Fruit fly (Drosophila melanogaster) whole organism: ENCODE measurements around the gene eIF3f1.

Experiments
- CG8478 ChIP-seq: fragments of >200 bp; optimal IDR thresholded peaks from 2 replicates; lab custom pipeline; 2018; ENCODE audit warnings: inconsistent platforms
- Dll ChIP-seq: fragments of >200 bp; optimal IDR thresholded peaks from 2 replicates; lab custom pipeline; 2017
- EcR ChIP-seq, 2 experiments: fragments of >200 bp; optimal IDR thresholded peaks; 2 replicates each; lab custom pipeline; 2017; ENCODE audit warnings: missing biosample characterization in 2 of 2, missing genetic modification characterization in 2 of 2, missing genetic modification reagents in 2 of 2
- pan ChIP-seq: fragments of >200 bp; optimal IDR thresholded peaks from 2 replicates; lab custom pipeline; 2017
- psq ChIP-seq: fragments of >200 bp; optimal IDR thresholded peaks from 2 replicates; lab custom pipeline; 2017
- usp ChIP-seq: fragments of >200 bp; optimal IDR thresholded peaks from 2 replicates; lab custom pipeline; 2017; ENCODE audit warnings: missing biosample characterization, missing genetic modification characterization, mixed read lengths

The eIF3f1 gene

dm6 chr3R:4738494-4739191, 24.7 kb upstream of the eIF3f1 start:
- no peak for TF ChIP-seq EcR (GFP tag; optimal IDR thresholded peaks at IDR 0.05; lab: Kevin White, UChicago)
- peak; percentile 25 for TF ChIP-seq pan (lab: Kevin White, UChicago)

DNA sequence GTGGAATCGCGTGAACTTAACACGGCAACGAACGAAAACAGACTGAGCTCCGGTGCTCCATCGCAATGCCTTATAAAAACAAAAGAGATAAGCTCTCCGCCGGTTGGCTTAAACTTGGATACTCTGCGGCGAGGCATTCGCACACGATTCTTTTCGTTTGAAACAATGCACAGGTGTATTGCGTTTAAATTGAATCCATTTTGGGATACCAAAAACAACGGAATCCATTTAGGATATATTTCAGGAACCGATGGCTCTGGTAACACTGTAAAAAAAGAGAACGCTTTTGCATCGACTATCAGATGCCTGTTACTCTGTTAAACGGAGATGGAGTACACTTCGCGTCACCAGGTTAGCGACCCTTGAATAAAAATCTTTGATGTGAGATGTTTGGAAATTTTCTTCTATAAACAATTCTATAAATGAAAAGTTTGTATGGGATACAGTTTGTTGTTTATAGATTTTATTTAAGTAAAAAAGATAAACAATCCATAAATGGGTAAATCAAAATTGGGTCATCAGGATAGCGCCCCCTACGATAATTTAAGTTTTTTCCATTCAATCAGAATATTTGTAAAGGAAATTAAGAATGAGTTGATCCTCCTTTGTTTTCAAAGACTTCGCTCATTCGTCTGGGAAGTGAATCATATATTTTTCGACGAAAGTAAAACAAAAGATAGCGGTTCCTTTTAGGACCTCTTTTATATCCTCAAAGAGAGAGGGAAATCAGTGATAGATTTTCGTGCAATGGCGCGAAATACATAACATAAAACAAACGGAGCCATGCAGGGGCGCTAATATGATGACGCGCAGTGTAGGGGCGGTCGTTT, 18.1 kb upstream of the eIF3f1 start, which contains the start of gene Nep2:
Nep2 (minus strand) TSS at position 51 of the 830 bp plus-strand sequence.
- TF ChIP-seq Dll (no peak), usp (GFP tag; lab: Kevin White, UChicago) (no peak), psq (lab: Kevin White, UChicago) (no peak), CG8478 (lab: Kevin White, UChicago) (no peak), EcR (GFP tag; optimal IDR thresholded peaks at IDR 0.05; lab: Kevin White, UChicago) (no peak), pan (lab: Kevin White, UChicago) (no peak)

DNA sequence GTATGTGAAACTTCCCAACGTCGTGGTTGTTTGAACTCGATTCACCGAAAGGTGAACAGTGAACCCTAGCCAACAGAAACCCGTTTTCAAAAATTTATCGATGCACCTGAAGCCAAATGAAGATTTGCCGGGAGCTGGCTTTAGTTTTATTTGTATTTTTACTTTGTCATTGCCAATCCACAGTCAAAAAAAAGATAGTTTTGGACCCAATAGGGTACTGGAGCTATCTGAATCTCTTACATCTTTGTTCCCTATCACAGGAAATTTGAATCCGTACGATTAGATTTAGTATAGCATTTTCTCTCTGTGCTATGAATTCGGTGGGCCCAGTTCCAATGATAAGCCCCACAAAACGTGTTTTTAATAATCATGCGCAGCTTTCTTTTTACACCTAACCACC, 17.0 kb upstream of the eIF3f1 start:
- TF ChIP-seq psq (lab: Kevin White, UChicago) (no peak), EcR (GFP tag; optimal IDR thresholded peaks at IDR 0.05; lab: Kevin White, UChicago) (no peak), Dll (no peak), CG8478 (lab: Kevin White, UChicago) (no peak), pan (lab: Kevin White, UChicago) (no peak), usp (GFP tag; lab: Kevin White, UChicago) (no peak)

- TF ChIP-seq psq (lab: Kevin White, UChicago), result no peak
- no peak for TF ChIP-seq CG8478 (lab: Kevin White, UChicago)
- TF ChIP-seq usp (GFP tag; lab: Kevin White, UChicago), result no peak
- TF ChIP-seq EcR (GFP tag; optimal IDR thresholded peaks at IDR 0.05; lab: Kevin White, UChicago), result no peak
- TF ChIP-seq pan (lab: Kevin White, UChicago), result no peak
- no peak for TF ChIP-seq Dll
Measured at dm6 chr3R:4728448-4728847, 14.5 kb upstream of the eIF3f1 start.

DNA sequence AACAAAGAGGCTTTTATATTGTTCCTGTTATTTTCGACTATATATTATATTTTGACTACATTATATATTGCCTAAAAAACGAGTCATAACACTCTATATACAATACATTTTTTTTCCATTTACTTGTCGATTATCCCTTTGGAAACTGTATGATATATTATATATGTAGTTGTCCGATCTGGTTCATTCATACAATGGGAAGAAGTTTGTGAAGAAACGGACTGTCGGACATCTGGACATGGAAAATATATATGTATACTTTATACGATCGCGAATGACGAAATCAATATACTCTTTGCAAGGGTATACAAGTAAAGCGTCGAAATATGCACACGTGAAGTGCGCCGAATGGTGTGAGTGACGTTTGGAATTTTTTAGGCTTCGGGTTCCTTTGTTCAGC, 12.8 kb upstream of the eIF3f1 start:
- no peak for TF ChIP-seq psq (lab: Kevin White, UChicago)
- no peak for TF ChIP-seq pan (lab: Kevin White, UChicago)
- TF ChIP-seq usp (GFP tag; lab: Kevin White, UChicago), result no peak
- TF ChIP-seq Dll, result no peak
- no peak for TF ChIP-seq CG8478 (lab: Kevin White, UChicago)
- no peak for TF ChIP-seq EcR (GFP tag; optimal IDR thresholded peaks at IDR 0.05; lab: Kevin White, UChicago)

dm6 chr3R:4726294-4726693, 12.3 kb upstream of the eIF3f1 start:
- TF ChIP-seq CG8478 (lab: Kevin White, UChicago), result no peak
- TF ChIP-seq usp (GFP tag; lab: Kevin White, UChicago), result no peak
- no peak for TF ChIP-seq psq (lab: Kevin White, UChicago)
- no peak for TF ChIP-seq EcR (GFP tag; optimal IDR thresholded peaks at IDR 0.05; lab: Kevin White, UChicago)
- no peak for TF ChIP-seq pan (lab: Kevin White, UChicago)
- TF ChIP-seq Dll, result no peak

- TF ChIP-seq EcR (GFP tag; optimal IDR thresholded peaks at IDR 0.05; lab: Kevin White, UChicago), result peak in 1 of 2 experiments; percentile 62
- TF ChIP-seq usp (GFP tag; lab: Kevin White, UChicago), result no peak
Measured at dm6 chr3R:4725349-4725748, 11.4 kb upstream of the eIF3f1 start.

DNA sequence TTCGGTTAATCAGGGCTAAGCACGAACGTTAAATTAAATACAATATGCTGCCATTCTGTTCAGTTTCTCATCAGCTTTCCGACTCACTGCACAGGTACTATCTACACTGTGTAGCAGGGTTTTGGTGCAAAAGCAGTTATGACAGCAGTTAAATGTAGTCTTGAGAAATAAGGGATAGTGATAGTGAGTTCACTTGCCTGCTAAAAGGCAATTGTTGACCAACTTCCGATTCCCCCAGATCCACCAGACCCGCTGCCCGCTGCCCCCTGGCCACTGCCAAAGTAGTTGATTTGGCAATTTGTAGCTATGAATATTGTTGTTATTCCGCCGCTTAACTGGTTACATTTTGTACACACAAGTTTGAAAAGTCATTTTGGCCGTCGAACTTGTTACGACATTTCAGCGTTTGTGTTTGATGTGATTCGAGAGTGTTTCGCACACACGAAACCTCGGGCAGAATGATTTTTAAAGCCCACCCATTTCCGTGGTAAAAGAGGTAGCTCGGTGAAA, 10.4 kb upstream of the eIF3f1 start:
- no peak for TF ChIP-seq CG8478 (lab: Kevin White, UChicago)
- TF ChIP-seq Dll, result no peak
- no peak for TF ChIP-seq EcR (GFP tag; optimal IDR thresholded peaks at IDR 0.05; lab: Kevin White, UChicago)
- no peak for TF ChIP-seq psq (lab: Kevin White, UChicago)
- no peak for TF ChIP-seq usp (GFP tag; lab: Kevin White, UChicago)

dm6 chr3R:4717586-4717985, 3.6 kb upstream of the eIF3f1 start:
- TF ChIP-seq EcR (GFP tag; optimal IDR thresholded peaks at IDR 0.05; lab: Kevin White, UChicago), result no peak
- TF ChIP-seq pan (lab: Kevin White, UChicago), result no peak
- no peak for TF ChIP-seq usp (GFP tag; lab: Kevin White, UChicago)
- TF ChIP-seq Dll, result no peak
- TF ChIP-seq CG8478 (lab: Kevin White, UChicago), result no peak
- TF ChIP-seq psq (lab: Kevin White, UChicago), result no peak

DNA sequence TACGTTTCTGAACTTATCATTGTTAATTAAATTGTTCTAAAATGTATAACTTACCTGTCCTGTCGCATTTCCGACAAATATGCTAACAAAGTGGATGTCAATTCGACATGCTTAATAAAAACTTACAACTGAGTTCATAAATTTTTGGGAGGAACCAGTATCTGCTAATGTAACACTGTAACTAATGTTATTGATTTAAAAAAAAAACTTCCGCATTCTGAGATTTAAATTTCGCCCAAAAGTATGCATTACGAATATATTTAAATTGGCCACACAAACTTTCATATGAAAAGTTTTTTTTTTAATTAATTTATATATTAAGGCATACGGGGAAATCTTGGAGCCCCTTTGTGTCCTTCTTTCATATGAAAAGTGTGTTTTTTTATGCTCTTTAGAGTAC, 1.9 kb downstream of the eIF3f1 start:
- TF ChIP-seq EcR (GFP tag; optimal IDR thresholded peaks at IDR 0.05; lab: Kevin White, UChicago) (no peak), pan (lab: Kevin White, UChicago) (no peak), CG8478 (lab: Kevin White, UChicago) (no peak), psq (lab: Kevin White, UChicago) (no peak), usp (GFP tag; lab: Kevin White, UChicago) (no peak), Dll (no peak)

DNA sequence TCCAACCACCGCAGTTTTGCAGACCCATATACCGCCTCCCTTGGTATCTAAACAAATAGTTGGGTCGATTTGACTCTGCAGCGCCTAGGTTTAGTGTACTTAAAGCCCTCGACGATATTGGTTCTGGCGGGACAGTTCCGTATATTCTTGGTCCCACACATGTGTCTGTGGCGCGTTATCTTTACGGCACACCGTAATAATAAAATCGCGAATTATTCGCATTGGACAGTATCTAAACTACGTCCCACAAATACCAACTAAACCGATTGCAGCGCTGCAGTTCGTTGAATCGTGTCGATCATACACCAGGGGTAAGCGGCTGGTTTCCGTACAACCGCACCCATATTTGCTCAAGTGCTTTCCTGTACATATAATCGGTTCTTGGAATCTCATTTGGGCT, 7.9 kb downstream of the eIF3f1 start:
- TF ChIP-seq psq (lab: Kevin White, UChicago) (no peak), pan (lab: Kevin White, UChicago) (no peak), Dll (no peak)

dm6 chr3R:4705167-4705566, 8.8 kb downstream of the eIF3f1 start:
- TF ChIP-seq pan (lab: Kevin White, UChicago), result no peak
- no peak for TF ChIP-seq CG8478 (lab: Kevin White, UChicago)
- TF ChIP-seq usp (GFP tag; lab: Kevin White, UChicago), result no peak
- no peak for TF ChIP-seq Dll
- TF ChIP-seq EcR (GFP tag; optimal IDR thresholded peaks at IDR 0.05; lab: Kevin White, UChicago), result no peak
- no peak for TF ChIP-seq psq (lab: Kevin White, UChicago)
